Worm (Caenorhabditis elegans): ENCODE measurements around the gene T05A7.11.

DNA sequence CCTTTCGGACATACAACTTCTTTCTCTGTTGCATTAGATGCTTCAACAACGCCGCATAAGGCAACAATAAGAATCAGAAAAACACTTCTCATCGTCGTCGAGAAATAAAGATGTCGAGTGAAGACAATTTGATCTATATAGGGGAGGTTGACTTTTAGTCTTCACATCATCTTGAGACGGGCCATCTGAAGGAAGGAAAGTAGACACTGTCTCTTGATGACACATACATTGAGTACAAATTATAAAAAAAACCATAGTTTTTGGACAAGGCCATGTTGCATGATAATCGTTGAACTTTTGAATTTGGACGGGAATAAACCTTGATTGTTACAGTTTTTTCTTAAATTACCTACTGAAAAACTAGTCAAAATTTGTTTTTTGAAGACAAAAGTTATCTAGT, 43.6 kb downstream of the T05A7.11 start, which contains the start of gene clec-139:
- TF ChIP-seq F13C5.2 (tag; optimal IDR thresholded peaks at IDR 0.05) = no peak
- TF ChIP-seq flt-1 (GFP tag; IDR thresholded peaks at IDR 0.05) = no peak
- no peak for TF ChIP-seq tbx-37 (GFP tag; conservative IDR thresholded peaks at IDR 0.05)
- no peak for TF ChIP-seq ama-1 (optimal IDR thresholded peaks at IDR 0.05)
- no peak for TF ChIP-seq ceh-13 (GFP tag; optimal IDR thresholded peaks at IDR 0.05)
- TF ChIP-seq pes-1 (GFP tag; IDR thresholded peaks at IDR 0.05) = no peak
- no peak for TF ChIP-seq B0310.2 (tag; optimal IDR thresholded peaks at IDR 0.05)
- TF ChIP-seq hnd-1 (tag; optimal IDR thresholded peaks at IDR 0.05) = no peak
- no peak for TF ChIP-seq ets-7 (tag; optimal IDR thresholded peaks at IDR 0.05)
- TF ChIP-seq tbx-11 (GFP tag; IDR thresholded peaks at IDR 0.05) = no peak
- TF ChIP-seq hmbx-1 (tag; optimal IDR thresholded peaks at IDR 0.05) = no peak
- no peak for TF ChIP-seq scrt-1 (GFP tag; IDR thresholded peaks at IDR 0.05)
- TF ChIP-seq sea-1 (GFP tag; conservative IDR thresholded peaks at IDR 0.05) = no peak
